Fruit fly (Drosophila melanogaster): ENCODE data around the gene CG43145.

- TF ChIP-seq bab1 (GFP tag; optimal IDR thresholded peaks at IDR 0.05), result no peak
- no peak for TF ChIP-seq toe (GFP tag; optimal IDR thresholded peaks at IDR 0.05)
- TF ChIP-seq cnc (optimal IDR thresholded peaks at IDR 0.05), result no peak
- TF ChIP-seq tj (GFP tag; optimal IDR thresholded peaks at IDR 0.05), result peak; percentile 36
- no peak for TF ChIP-seq CG1620 (GFP tag; optimal IDR thresholded peaks at IDR 0.05)
- no peak for TF ChIP-seq cic (GFP tag; optimal IDR thresholded peaks at IDR 0.05)
- TF ChIP-seq kay (GFP tag; ENCODE audit: borderline replicate concordance), result no peak
- TF ChIP-seq CG7045 (GFP tag; optimal IDR thresholded peaks at IDR 0.05), result peak; percentile 6
- TF ChIP-seq ovo (GFP tag; optimal IDR thresholded peaks at IDR 0.05), result no peak
- TF ChIP-seq CG11617 (GFP tag; optimal IDR thresholded peaks at IDR 0.05), result peak; percentile 24
- TF ChIP-seq Mnt (GFP tag; optimal IDR thresholded peaks at IDR 0.05), result peak; percentile 30
- TF ChIP-seq CG14711 (tag; optimal IDR thresholded peaks at IDR 0.05), result peak; percentile 69
- no peak for TF ChIP-seq Crg-1 (GFP tag; optimal IDR thresholded peaks at IDR 0.05)
Measured at dm6 chr2L:3705438-3705921, 3.9 kb downstream of the CG43145 start, which contains the start of gene CG31778.

Data from whole organism, adult.